Fruit fly (Drosophila melanogaster) whole organism, pupa: ENCODE results near the gene mei-218.
A peak's percentile ranks its signal among the peaks of the same experiment; 100 is the strongest.

Experiments used
- CG10348 ChIP-seq: fragments of 200-800 bp; sonication (Bioruptor generic); IDR thresholded peaks from 2 replicates; pipeline ENCODE4 v1.3.6; 2022; ENCODE audit warnings: missing biosample characterization, missing genetic modification characterization
- CG12605 ChIP-seq: fragments of 200-800 bp; sonication (Bioruptor generic); IDR thresholded peaks from 2 replicates; pipeline ENCODE4 v1.3.6; 2022; ENCODE audit warnings: missing biosample characterization, missing genetic modification characterization
- CG13204 ChIP-seq: fragments of 200-800 bp; sonication (Bioruptor generic); optimal IDR thresholded peaks from 2 replicates; lab custom pipeline; 2018; ENCODE audit warnings: missing biosample characterization, mild to moderate bottlenecking, missing genetic modification characterization, moderate library complexity
- CG14655 ChIP-seq: fragments of 200-800 bp; sonication (Bioruptor generic); optimal IDR thresholded peaks from 3 replicates; lab custom pipeline; 2017; ENCODE audit warnings: mild to moderate bottlenecking, missing biosample characterization, missing genetic modification reagents, missing genetic modification characterization
- CG15710 ChIP-seq: fragments of 200-800 bp; sonication (Bioruptor generic); optimal IDR thresholded peaks from 2 replicates; lab custom pipeline; 2018; ENCODE audit warnings: missing biosample characterization, mild to moderate bottlenecking, missing genetic modification characterization, moderate library complexity
- CG17806 ChIP-seq: fragments of 200-800 bp; sonication (Bioruptor generic); optimal IDR thresholded peaks from 2 replicates; lab custom pipeline; 2018; ENCODE audit warnings: missing biosample characterization, mild to moderate bottlenecking, missing genetic modification characterization, moderate library complexity
- CG32121 ChIP-seq: fragments of 200-800 bp; sonication (Bioruptor generic); IDR thresholded peaks from 2 replicates; pipeline ENCODE4 v1.3.6; 2022; ENCODE audit warnings: missing biosample characterization, missing genetic modification characterization
- CG34367 ChIP-seq: fragments of 200-800 bp; sonication (Bioruptor generic); optimal IDR thresholded peaks from 2 replicates; lab custom pipeline; 2018; ENCODE audit warnings: missing biosample characterization, mild to moderate bottlenecking, missing genetic modification characterization
- CG4496 ChIP-seq: fragments of 200-800 bp; sonication (Bioruptor generic); IDR thresholded peaks from 3 replicates; pipeline ENCODE4 v1.3.6; 2022; ENCODE audit warnings: missing biosample characterization, missing genetic modification characterization
- CG8159 ChIP-seq: fragments of 200-800 bp; sonication (Bioruptor generic); optimal IDR thresholded peaks from 3 replicates; lab custom pipeline; 2018; ENCODE audit warnings: missing biosample characterization, mild to moderate bottlenecking, missing genetic modification characterization, moderate library complexity
- CG8301 ChIP-seq: fragments of 200-800 bp; sonication (Bioruptor generic); optimal IDR thresholded peaks from 2 replicates; lab custom pipeline; 2018; ENCODE audit warnings: missing biosample characterization, mild to moderate bottlenecking, missing genetic modification characterization
- CG9948 ChIP-seq: fragments of 200-800 bp; sonication (Bioruptor generic); optimal IDR thresholded peaks from 2 replicates; lab custom pipeline; 2018; ENCODE audit warnings: missing biosample characterization, mild to moderate bottlenecking, missing genetic modification characterization, moderate library complexity
- D1 ChIP-seq: fragments of 200-800 bp; sonication (Bioruptor generic); optimal IDR thresholded peaks from 2 replicates; lab custom pipeline; 2018; ENCODE audit warnings: missing biosample characterization, mild to moderate bottlenecking, missing genetic modification characterization, moderate library complexity
- EcR ChIP-seq: fragments of 200-800 bp; sonication (Bioruptor generic); optimal IDR thresholded peaks from 3 replicates; lab custom pipeline; 2019; ENCODE audit warnings: missing biosample characterization, missing genetic modification characterization, mild to moderate bottlenecking, moderate library complexity, missing genetic modification reagents
- Ets98B ChIP-seq: fragments of 200-800 bp; sonication (Bioruptor generic); IDR thresholded peaks from 2 replicates; pipeline ENCODE4 v1.3.6; 2022; ENCODE audit warnings: missing biosample characterization, missing genetic modification characterization
- Pif1A ChIP-seq: fragments of 200-800 bp; sonication (Bioruptor generic); optimal IDR thresholded peaks from 3 replicates; lab custom pipeline; 2016; ENCODE audit warnings: missing biosample characterization, missing genetic modification characterization
- Pif1B ChIP-seq: fragments of 200-800 bp; sonication (Bioruptor generic); optimal IDR thresholded peaks from 3 replicates; lab custom pipeline; 2016; ENCODE audit warnings: missing biosample characterization, missing genetic modification characterization
- Snoo ChIP-seq: fragments of 200-800 bp; sonication (Bioruptor generic); optimal IDR thresholded peaks from 3 replicates; lab custom pipeline; 2017; ENCODE audit warnings: missing biosample characterization, mild to moderate bottlenecking, missing genetic modification characterization, inconsistent platforms
- fd96Ca ChIP-seq: fragments of 200-800 bp; sonication (Bioruptor generic); IDR thresholded peaks from 3 replicates; pipeline ENCODE4 v1.3.6; 2022; ENCODE audit warnings: missing biosample characterization, missing genetic modification characterization
- gl ChIP-seq: fragments of 200-800 bp; sonication (Bioruptor generic); optimal IDR thresholded peaks from 2 replicates; lab custom pipeline; 2018; ENCODE audit warnings: missing biosample characterization, mild to moderate bottlenecking, missing genetic modification characterization
- rn ChIP-seq: fragments of 200-800 bp; sonication (Bioruptor generic); IDR thresholded peaks from 2 replicates; pipeline ENCODE4 v1.3.6; 2022; ENCODE audit warnings: missing biosample characterization, missing genetic modification characterization

mei-218 gene

DNA sequence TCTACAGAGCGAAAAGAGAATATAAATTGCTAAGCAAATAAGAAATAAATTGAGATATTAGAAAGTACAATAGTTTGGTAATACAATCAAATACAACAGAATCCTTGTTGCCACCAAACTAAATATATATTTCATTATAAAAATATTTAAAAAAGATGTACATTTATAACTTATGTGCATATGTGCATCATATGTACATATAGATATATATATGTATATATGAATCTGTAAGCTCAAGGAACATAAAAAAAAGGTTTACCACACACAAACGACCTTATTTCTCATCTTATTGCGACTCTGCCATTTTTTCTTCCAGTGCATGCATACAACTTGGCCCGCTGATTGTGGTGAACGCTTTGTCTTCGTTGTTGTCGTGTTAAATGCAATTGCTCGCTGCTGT is 29.5 kb downstream of the mei-218 start:
- TF ChIP-seq CG8159 (tag; lab: Kevin White, UChicago) (peak; percentile 62), D1 (no peak), gl (tag; lab: Kevin White, UChicago) (no peak), Pif1A (GFP tag; lab: Kevin White, UChicago) (peak; percentile 8), Snoo (tag; lab: Kevin White, UChicago) (peak; percentile 68), fd96Ca (GFP tag; lab: Robert Waterston, UW) (peak; percentile 47; the same call in 1 of the 3 replicates), CG8301 (tag; lab: Kevin White, UChicago) (peak; percentile 34), CG13204 (no peak), CG32121 (GFP tag; lab: Robert Waterston, UW) (peak; percentile 59), Pif1B (peak; percentile 70), CG10348 (GFP tag; lab: Robert Waterston, UW) (no peak), CG4496 (peak; percentile 59; the same call in 1 of the 3 replicates), CG17806 (tag; lab: Kevin White, UChicago) (peak; percentile 42), CG9948 (tag; lab: Kevin White, UChicago) (peak; percentile 70), CG14655 (peak; percentile 62), CG15710 (peak; percentile 68), EcR (GFP tag; lab: Kevin White, UChicago) (no peak), CG34367 (tag; lab: Kevin White, UChicago) (peak; percentile 63), CG12605 (GFP tag; lab: Robert Waterston, UW) (no peak), rn (GFP tag; lab: Robert Waterston, UW) (no peak), Ets98B (GFP tag; lab: Robert Waterston, UW) (peak; percentile 53; the same call in 1 of the 2 replicates)

DNA sequence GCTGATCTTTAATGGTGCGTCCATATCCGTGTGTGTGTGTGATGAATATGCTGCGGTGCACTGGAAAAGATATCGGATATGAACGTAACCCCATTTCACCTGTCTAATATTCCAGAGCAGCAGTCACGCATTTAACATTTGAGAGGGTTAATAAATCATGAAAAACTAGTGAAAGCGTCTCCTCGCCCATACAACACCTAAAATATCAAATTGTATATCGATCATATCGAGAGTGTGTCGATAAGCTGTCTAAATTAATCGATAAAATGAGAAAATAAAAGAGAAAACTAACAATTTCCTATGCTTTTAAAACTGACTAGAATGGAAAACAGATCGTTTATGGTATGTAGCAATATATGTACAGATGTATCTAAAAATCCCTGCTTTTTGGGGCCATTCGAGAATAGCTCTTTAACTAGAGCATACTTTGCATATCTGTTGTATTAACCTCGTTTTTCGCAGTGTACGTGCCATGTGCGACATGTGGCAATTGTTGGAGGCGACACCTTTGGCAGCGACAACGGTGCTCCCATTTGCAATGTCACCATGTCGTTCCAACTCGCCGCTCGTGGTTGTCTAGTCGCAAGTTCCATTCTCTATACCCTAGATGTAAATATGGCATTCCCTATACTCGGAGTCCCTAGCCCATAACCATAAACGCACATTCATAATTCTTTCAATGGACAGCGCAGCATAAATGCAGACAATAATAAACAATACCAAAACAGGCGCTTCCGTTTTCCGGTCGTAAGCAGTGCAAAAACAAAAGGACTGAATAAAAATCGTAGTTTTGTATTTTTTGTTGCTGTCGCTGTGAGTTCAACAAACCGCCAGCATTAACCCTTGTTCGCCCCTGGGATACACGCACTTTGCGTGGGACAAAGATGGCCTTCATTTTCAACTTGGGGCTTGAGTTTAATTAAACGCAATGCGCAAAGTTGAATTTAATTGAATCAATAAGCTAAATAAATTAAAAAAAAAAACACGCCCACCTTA is 30.5 kb downstream of the mei-218 start:
- TF ChIP-seq EcR (GFP tag; lab: Kevin White, UChicago) (peak; percentile 93), fd96Ca (GFP tag; lab: Robert Waterston, UW) (no peak), CG4496 (peak; percentile 39; the same call in 1 of the 3 replicates), CG34367 (tag; lab: Kevin White, UChicago) (peak; percentile 10), Snoo (tag; lab: Kevin White, UChicago) (no peak), CG14655 (peak; percentile 78), CG9948 (tag; lab: Kevin White, UChicago) (peak; percentile 33), CG8159 (tag; lab: Kevin White, UChicago) (peak; percentile 52), CG17806 (tag; lab: Kevin White, UChicago) (peak; percentile 21), CG12605 (GFP tag; lab: Robert Waterston, UW) (no peak), CG15710 (peak; percentile 32), CG8301 (tag; lab: Kevin White, UChicago) (peak; percentile 46)

DNA sequence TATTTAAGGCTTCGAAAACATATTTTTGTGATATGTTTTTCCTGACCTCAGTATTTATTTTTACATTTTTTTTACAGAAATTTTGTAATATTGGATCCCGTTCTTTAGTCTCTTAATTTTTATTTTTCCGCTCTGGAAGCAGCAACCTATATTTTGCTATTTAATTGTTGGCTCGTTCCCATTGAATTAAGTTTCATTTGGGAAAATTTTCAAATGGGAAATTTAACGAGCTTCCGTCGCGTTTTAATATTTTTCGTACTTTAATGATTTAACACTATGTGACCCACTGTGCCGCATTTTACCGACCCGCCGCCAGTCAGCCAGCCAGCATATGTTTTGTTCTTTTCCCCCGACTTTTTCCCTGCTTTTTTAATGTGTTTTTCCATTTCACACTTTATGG is 31.5 kb downstream of the mei-218 start:
- TF ChIP-seq EcR (GFP tag; lab: Kevin White, UChicago) (no peak), CG8301 (tag; lab: Kevin White, UChicago) (peak; percentile 34), CG14655 (peak; percentile 63), Snoo (tag; lab: Kevin White, UChicago) (no peak), gl (tag; lab: Kevin White, UChicago) (no peak), CG15710 (no peak), CG9948 (tag; lab: Kevin White, UChicago) (peak; percentile 16), CG13204 (no peak), D1 (no peak), CG12605 (GFP tag; lab: Robert Waterston, UW) (no peak), CG34367 (tag; lab: Kevin White, UChicago) (no peak), CG8159 (tag; lab: Kevin White, UChicago) (no peak), Pif1A (GFP tag; lab: Kevin White, UChicago) (peak; percentile 13), Pif1B (peak; percentile 31), CG17806 (tag; lab: Kevin White, UChicago) (no peak), fd96Ca (GFP tag; lab: Robert Waterston, UW) (no peak), CG10348 (GFP tag; lab: Robert Waterston, UW) (no peak), CG4496 (peak; percentile 59; the same call in 2 of the 3 replicates), CG32121 (GFP tag; lab: Robert Waterston, UW) (peak; percentile 9; the same call in 1 of the 2 replicates), Ets98B (GFP tag; lab: Robert Waterston, UW) (no peak), rn (GFP tag; lab: Robert Waterston, UW) (no peak)

DNA sequence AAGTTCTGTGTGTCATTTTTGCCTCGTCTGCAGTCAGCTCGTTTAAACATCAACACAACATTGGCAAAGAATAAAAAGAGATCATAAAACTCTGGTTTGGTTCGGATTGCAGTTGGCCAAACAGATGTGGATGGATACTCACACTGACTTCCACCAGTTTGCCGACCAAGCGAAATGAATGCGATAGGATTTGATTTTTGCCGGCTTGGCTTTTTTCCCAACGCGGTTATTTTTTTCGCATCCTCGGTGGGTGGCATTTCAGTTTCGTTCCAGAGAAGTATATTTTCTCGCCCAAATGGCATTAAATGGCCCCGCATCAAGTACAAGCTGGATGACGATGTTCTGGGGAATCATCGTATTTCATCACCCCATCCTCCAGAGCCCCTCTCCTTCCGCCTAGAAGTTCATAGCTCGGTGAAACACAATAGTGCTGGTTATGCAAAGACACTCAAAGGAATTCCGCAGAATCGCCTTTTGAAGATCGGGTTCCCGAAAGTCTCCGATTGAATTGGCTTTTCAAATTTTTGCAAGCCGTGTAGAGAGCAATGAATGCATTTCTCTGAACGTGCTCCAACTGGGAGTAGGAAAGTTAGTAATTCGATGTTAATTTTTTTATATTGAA is 32.1 kb downstream of the mei-218 start:
- TF ChIP-seq CG8159 (tag; lab: Kevin White, UChicago) = no peak
- no peak for TF ChIP-seq CG12605 (GFP tag; lab: Robert Waterston, UW)
- TF ChIP-seq Ets98B (GFP tag; lab: Robert Waterston, UW) = no peak
- no peak for TF ChIP-seq CG4496
- TF ChIP-seq CG15710 = no peak
- no peak for TF ChIP-seq CG34367 (tag; lab: Kevin White, UChicago)
- TF ChIP-seq D1 = no peak
- TF ChIP-seq Snoo (tag; lab: Kevin White, UChicago) = no peak
- TF ChIP-seq CG8301 (tag; lab: Kevin White, UChicago) = no peak
- no peak for TF ChIP-seq CG32121 (GFP tag; lab: Robert Waterston, UW)
- TF ChIP-seq CG14655 = no peak

DNA sequence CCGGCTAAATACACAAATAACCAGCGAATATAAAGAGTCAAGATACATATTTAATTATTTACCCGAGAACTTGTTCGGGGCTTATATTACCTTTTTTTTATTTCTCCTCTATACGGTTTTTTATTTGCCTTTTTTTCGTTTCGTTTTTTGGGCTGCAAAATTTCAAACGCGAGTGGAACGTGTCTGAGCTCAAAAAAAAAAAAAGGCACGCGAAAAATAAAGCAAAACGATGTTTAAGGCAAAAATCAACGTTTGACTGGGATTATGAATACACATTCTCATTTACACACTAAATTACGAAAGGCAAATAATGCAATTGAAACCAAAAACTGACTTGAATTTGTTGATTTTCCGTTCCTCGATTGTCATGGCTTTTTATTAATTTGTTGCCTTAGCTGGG is 33.1 kb downstream of the mei-218 start:
- TF ChIP-seq fd96Ca (GFP tag; lab: Robert Waterston, UW) (0 out of 3 replicates have a peak, but pooled peaks have one; percentile 19), CG15710 (no peak)
- TF ChIP-seq, all 21 proteins: peak for 1
